Fruit fly (Drosophila melanogaster) ovary, adult (tissue): ENCODE measurements around the gene Dpm3.

Source experiments
- CG17801 ChIP-seq: fragments of 200-800 bp; optimal IDR thresholded peaks from 2 replicates; lab custom pipeline; 2019; ENCODE audit warnings: missing biosample characterization, mild to moderate bottlenecking, missing genetic modification characterization, moderate library complexity; ENCODE audit not compliant: partially characterized antibody

Gene Dpm3

DNA sequence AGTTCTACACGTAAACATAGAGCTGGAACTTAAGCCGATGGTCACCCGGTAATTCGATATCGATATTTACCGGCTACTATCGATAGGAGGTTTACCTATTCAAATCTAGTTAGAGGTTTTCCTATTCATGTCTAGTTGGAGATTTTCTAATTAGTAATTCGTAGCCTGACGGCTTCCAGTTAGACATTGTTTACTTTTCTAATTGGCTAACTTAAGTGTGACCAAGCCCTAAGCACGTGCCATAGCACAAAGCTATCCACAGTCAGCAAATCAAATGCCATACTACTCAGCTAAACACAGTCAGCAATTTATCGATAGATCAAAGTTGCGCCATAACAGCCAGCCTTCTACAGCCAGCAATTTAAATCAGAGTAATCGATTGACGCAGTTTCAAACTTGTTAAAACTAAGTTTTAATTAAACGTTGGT is at the start of gene Dpm3:
Gene Dpm3, minus strand, starts transcription at position 20 of the 428 bp plus-strand sequence.
- TF ChIP-seq CG17801 (GFP tag; lab: Kevin White, UChicago), result no peak

DNA sequence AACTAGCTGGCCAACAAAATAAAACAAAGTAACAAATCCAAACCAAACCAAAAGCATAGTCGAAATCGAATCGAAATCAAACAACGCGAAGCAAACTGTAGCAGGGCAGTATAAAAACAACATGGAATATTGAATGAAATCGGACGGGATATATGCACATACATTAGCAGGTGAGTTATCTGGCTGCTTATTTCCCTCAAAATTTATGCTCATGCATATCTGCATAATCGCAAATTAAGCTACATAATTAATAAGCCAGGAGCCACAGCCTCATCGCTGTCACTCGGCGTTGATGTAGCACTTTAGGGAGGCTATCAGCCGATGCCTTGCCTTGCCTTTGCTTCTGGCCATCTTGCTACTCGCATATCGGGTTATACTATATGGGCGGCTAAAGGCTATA is 49.4 kb upstream of the Dpm3 start:
- no peak for TF ChIP-seq CG17801 (GFP tag; lab: Kevin White, UChicago)

DNA sequence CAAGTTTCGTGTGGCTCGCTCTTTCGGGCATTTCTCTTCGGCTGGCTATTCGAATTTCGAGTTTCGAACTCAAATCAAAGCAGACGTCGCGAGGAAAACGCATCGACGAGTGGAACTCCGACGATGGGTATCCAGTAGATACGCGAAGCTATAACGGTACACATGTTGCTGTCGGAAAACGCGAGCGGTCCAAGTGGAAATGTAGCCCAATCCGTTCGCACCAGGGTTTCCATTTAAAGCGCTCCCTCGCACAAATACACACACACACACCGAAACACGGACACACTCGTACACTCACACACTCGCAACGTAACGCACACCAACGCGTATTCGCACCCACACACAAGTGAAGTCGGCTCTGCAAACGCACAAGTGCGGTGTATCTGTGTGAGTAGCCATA is 47.5 kb upstream of the Dpm3 start, which contains the start of gene side-IV:
Gene side-IV, plus strand, starts transcription at position 253 of the 400 bp plus-strand sequence.
- TF ChIP-seq CG17801 (GFP tag; lab: Kevin White, UChicago), result no peak

DNA sequence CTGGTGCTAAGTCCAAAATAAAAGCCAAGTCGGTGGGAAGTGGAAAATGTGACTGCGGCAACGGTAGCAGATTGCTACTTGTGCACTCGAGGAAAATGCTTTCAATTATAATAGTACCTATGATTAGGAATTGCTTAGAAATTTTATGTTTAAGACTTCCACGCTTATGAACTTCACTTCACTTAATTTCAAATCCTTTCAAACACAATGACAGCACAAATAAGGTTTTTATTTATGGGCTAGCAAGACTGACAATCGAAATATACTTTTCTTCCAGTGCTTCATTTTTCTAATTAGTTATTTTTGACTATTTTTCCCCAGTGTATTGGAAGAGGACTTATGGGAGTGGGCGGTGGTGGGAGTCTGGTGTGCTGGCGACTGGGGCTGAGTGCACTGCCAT is 45.5 kb upstream of the Dpm3 start:
- no peak for TF ChIP-seq CG17801 (GFP tag; lab: Kevin White, UChicago)

DNA sequence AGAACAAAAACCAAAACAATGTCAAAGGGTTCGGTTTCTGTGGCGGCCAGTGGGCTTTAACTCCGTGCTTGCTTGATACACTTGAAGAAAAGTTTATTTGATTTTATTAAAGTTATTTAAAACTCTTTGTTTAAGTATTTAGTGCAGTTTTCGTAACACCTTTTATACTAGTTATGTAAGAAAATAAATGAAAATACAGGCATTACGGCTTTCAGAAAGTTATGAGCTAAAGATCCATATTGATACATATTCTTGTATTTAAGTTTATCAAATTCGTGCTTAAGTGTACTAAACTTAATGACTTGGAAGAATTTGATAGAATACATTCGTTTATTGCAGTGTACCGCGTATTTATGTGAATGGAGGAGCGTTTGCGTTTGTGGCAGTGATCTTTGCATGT is 43.6 kb upstream of the Dpm3 start:
- TF ChIP-seq CG17801 (GFP tag; lab: Kevin White, UChicago), result no peak

DNA sequence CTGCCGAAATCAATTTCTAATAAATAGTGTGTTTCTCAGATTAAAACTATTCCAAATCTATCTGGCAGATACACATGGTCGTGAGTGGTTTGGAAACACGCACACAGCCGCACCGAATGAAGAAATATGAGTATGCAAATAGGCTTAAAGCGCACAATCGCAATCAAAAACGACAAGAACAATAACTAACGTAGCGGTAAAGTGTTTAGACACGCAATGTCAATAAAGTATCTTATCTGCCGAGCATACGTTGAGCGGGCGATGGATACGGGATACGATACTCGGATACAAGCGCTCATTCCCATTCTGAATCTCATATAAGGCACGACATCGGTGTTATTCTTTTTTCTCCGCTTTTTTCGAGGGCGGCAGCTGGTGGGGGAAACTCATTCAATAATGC is 43.2 kb upstream of the Dpm3 start:
- TF ChIP-seq CG17801 (GFP tag; lab: Kevin White, UChicago), result no peak

DNA sequence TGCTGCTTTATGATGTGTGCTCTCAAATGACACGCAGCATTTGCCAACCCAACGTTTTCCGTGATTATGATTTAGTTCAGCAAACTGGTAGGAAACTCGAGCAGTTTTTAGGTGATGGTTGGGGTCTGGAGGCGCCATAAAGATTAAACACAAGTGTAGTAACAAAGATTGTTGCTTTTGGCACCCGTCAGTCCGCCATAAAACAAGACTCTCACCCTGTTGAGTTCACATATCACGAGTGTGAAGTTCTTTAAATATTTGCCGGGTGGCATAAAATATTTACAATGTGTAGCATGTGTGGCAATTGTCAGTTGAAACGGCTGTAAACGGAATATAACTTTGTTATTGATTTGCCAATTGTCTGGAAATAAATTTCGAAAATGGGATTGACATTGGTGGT is 38.9 kb upstream of the Dpm3 start:
- TF ChIP-seq CG17801 (GFP tag; lab: Kevin White, UChicago), result no peak

DNA sequence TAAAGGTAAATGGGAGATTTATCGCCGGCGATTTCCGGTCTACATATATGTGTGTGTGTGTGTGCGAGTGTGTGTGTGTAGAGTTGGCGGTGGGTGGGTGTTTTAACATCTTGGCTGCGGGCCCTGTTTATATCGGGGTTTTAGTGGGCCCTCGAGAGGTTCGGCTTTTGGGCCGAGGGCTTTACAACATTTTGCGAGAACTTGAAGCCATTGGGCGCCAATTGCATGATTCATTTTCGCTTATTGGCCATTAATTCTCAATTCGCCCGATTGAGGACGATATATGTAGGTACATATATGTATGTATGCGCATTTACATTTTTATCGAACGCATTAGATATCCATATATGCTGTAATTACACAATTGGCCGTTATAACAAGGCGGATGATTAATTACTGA is 33.0 kb upstream of the Dpm3 start:
- no peak for TF ChIP-seq CG17801 (GFP tag; lab: Kevin White, UChicago)

DNA sequence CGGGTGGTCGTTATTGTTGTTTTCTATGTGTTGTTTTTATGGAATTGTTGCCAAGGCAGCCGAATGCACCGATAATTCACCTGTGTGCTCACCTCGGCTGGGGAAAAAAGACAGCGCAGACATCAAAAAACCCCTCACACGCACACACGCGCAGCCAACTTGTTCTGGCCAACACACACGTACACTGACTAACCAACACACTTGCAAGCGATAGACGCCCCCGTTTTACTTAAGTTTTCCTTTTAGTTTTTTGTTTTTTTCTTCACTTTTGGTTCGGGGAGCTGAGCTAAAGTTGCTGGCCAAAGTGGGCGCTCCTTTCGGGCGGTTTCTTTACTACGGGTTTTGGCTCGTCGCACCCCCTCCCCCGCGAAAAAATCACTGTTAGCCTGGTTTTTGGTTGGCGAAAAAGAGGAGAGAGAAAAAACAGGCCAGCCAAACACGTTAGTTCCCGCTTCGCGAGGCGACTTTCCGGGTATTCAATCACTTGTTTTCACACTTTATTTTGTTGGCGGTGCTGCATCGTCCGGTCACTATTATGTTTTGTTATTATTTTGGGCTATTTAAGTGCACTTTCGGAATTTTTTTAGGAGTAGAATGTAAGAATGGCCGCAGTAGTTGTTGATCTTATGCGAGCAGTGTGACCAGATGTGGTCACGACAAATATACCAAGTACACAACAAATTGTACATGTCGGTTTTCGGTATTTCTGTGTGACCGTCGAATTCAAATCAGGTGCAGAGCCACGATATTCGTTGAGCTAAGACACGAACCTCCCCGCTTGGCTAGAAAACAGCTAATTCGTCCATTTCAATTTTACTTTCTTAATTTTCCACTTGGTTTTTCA is 31.7 kb upstream of the Dpm3 start, which contains the start of gene yrt:
Gene yrt, minus strand, starts transcription at position 660 of the 844 bp plus-strand sequence.
- TF ChIP-seq CG17801 (GFP tag; lab: Kevin White, UChicago), result no peak

DNA sequence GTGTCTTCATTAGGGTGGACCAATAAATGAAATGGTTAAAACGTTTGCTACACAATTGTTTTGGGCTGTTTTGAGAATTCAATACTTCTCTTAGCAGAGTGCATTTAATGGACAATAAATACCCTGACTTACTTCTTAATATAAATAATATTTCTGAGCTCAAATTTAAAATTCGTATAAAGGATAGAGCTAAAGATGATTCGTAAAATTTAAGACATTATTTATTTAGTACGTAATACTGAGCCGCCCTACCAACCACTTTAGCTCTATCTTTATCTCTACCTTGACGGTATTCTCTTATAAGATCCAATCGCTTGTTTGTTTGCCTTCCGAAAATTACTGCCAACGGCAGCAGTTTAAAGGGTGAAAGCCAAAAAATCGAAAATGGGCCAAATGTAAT is 30.8 kb upstream of the Dpm3 start:
- peak; percentile 95 for TF ChIP-seq CG17801 (GFP tag; lab: Kevin White, UChicago)

DNA sequence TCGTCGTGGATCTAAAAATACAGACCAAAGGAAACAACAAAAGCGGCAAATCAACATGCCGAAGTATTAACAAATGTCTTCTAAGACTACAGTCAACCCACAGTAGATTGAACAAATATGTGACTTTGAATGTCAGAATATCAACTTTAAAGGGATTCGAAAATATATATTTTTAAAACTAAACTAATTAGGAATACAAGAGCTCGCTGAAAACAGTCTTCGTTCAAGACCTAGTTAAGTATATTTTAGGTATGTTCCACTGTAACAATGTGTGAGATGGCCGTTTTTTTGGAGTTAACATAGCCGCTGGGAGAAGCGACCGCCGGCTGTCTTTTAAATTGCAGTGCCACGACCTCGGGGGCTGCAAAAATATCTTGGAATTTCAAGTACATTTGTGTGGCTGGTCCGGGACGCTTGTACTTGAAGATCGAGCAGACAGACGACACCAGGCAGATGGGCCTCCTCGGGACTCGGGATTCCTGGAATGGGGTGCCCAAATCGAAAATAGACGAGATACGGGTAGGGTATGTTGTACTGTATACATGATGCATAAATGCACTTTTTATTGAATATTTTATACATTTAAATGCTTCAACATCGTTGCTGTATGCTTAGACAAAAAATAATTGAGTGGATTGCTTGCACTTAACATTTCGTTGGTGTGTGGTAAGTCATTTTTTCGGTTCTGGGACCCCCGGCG is 25.6 kb upstream of the Dpm3 start:
- TF ChIP-seq CG17801 (GFP tag; lab: Kevin White, UChicago), result no peak

DNA sequence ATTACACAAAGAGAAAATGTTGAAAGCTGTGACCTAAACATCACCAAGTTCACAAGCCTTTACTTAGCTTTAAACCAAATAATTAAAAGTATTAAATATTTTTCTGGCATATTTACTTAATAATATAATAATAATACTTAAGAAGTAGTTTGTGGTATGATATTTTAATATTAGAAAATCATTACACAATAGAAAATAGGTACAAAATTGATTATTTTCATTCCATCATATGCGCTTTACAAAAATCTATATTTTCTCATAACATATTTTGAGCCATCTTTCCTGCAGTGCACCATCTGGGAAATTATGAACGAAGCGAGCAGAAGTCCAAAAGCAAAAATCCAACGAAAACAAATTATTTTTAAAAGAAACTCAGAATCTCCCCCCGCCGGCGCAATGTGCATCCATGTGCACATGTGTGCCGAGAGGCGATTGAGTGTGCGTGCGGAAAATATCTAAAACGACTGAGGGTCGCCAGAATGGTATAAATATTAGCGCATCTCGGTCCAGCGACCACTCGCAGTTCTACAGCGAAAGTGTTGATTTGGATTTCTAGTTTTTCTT is 22.7 kb upstream of the Dpm3 start, which contains the start of gene Act87E:
Gene Act87E, plus strand, starts transcription at position 514 of the 564 bp plus-strand sequence.
- TF ChIP-seq CG17801 (GFP tag; lab: Kevin White, UChicago), result no peak

DNA sequence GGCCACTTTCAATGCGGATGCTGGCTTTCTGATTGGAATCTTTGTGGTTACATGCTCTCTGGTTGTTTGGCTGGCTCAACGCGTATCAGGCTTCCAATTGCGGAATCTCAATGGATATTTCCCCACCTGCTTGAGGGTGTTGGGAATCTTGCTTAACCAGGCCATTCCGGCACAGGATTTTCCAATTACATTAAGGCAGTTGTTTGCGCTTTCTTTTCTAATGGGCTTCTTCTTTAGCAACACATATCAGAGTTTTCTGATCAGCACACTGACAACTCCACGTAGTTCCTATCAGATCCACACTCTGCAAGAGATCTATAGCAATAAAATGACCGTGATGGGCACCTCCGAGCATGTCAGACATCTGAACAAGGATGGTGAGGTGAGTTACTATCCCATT is 19.3 kb upstream of the Dpm3 start:
- TF ChIP-seq CG17801 (GFP tag; lab: Kevin White, UChicago), result no peak

DNA sequence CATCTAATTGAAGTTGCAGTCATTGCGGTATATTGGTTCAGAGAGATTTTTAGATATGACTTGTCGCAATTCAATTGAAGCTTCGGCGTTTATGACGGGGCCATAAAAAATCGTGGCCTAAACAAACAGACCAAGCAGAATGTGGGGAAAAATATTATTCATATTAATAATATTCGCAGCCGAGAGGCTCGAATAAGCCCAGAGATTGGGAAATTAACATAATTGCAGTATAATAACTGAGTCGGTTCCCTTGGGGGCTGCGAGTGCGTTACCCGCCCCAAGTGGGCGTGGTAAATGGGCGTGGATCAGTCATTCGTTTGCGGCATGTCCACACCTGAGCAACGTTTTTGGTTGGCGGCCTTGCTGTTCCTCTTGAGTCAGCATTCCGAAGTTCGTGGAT is 17.1 kb upstream of the Dpm3 start, which contains the start of gene Ir87a:
Gene Ir87a, plus strand, starts transcription at position 301 of the 400 bp plus-strand sequence.
- TF ChIP-seq CG17801 (GFP tag; lab: Kevin White, UChicago), result no peak

DNA sequence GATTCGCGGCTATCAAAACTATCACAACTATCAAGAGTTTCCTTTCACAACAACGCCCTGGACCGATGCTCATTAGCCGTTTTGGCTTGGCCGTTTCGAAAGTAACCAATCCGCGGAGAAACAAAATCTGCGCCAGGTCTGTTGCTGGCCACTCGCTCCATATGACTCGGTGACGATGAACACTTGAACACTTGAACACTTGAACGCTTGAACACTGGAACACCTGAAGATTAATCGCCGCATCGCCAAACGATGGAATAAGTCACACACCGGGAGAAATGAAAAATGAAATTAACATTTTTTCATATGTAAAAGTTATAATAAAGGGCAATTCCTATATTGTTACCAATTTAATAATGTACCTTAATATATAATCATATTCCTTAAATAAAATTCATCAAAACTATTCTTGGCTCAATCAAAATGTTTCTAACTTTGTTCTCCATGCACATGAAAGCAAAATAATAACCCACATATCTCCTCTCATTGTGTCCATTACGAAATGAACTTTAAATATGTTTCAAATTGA is 14.3 kb upstream of the Dpm3 start:
- TF ChIP-seq CG17801 (GFP tag; lab: Kevin White, UChicago), result no peak
